Fruit fly (Drosophila melanogaster): Measurements from ENCODE around the gene CG9101.

The CG9101 gene

DNA sequence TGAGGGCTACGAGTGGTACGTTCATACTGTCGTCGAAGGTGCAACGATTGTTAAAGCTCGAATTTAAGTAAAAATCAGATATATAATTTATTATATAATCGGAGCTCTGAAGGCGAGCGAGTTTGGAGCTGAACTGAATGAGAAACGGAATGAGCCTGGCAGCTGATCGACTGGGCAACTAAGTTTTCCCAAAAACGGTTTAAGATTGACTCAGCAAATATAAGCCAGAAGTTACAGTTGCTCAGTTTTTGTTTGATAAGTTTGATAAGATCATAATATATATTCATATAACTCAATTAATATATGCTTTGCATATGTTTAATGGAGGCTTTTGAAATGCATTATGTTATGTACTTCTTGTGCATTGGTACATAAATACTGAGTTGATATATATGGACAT lies 15.1 kb upstream of the CG9101 start, which contains the start of gene PPYR1:
Gene PPYR1, minus strand, starts transcription at position 101 of the 400 bp plus-strand sequence.
- TF ChIP-seq Blimp-1 (GFP tag; optimal IDR thresholded peaks at IDR 0.05) (no peak), Eip78C (GFP tag) (no peak), Hr38 (GFP tag; optimal IDR thresholded peaks at IDR 0.05) (no peak), Ets21C (GFP tag; optimal IDR thresholded peaks at IDR 0.05) (no peak), CG11902 (GFP tag; optimal IDR thresholded peaks at IDR 0.05) (no peak), CG10669 (GFP tag; optimal IDR thresholded peaks at IDR 0.05) (no peak), CG11294 (GFP tag; IDR thresholded peaks at IDR 0.05) (no peak), eg (GFP tag; IDR thresholded peaks at IDR 0.05) (no peak), CG6854 (GFP tag; optimal IDR thresholded peaks at IDR 0.05) (no peak), achi (GFP tag; optimal IDR thresholded peaks at IDR 0.05) (no peak), CG8319 (GFP tag; optimal IDR thresholded peaks at IDR 0.05) (no peak), Lpt (GFP tag; optimal IDR thresholded peaks at IDR 0.05) (no peak), cyc (GFP tag; optimal IDR thresholded peaks at IDR 0.05) (no peak), pdm3 (GFP tag; optimal IDR thresholded peaks at IDR 0.05) (no peak), fkh (GFP tag; optimal IDR thresholded peaks at IDR 0.05) (no peak), CG6792 (GFP tag; optimal IDR thresholded peaks at IDR 0.05) (no peak)

DNA sequence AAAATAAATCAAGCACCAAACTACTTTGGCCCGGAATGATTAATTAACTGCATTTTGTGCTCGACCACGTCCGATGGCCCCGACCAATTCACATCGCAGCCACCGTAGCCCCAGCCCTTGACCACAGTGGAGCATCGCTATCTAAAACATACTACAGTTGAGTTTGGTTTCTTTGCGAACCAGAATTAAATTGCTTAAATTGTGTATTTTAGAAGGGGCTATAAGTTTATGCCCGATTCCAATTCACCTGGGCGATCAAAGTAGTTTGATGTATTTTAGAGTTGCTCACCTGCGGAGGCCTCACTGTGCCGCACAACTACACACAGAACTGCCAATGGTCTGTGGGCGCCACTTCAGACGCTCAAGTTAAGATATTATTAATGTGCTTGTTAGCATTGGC lies 5.6 kb upstream of the CG9101 start:
- TF ChIP-seq Ets21C (GFP tag; optimal IDR thresholded peaks at IDR 0.05) (no peak), ss (GFP tag; optimal IDR thresholded peaks at IDR 0.05) (no peak), Blimp-1 (GFP tag; optimal IDR thresholded peaks at IDR 0.05) (no peak), CG11902 (GFP tag; optimal IDR thresholded peaks at IDR 0.05) (no peak), CG3919 (GFP tag; optimal IDR thresholded peaks at IDR 0.05) (no peak), vri (GFP tag; optimal IDR thresholded peaks at IDR 0.05) (no peak), CG1621 (tag; optimal IDR thresholded peaks at IDR 0.05) (no peak), CG6792 (GFP tag; optimal IDR thresholded peaks at IDR 0.05) (peak; percentile 2), CG32006 (GFP tag; optimal IDR thresholded peaks at IDR 0.05) (no peak), OdsH (GFP tag; optimal IDR thresholded peaks at IDR 0.05) (peak; percentile 4), Hr39 (GFP tag; optimal IDR thresholded peaks at IDR 0.05) (no peak), Eip78C (GFP tag) (peak; percentile 58), CG6163 (GFP tag; IDR thresholded peaks at IDR 0.05) (0 out of 3 replicates have a peak, but pooled peaks have one; percentile 23), Eip93F (GFP tag; optimal IDR thresholded peaks at IDR 0.05) (no peak), svp (GFP tag) (peak; percentile 63)

DNA sequence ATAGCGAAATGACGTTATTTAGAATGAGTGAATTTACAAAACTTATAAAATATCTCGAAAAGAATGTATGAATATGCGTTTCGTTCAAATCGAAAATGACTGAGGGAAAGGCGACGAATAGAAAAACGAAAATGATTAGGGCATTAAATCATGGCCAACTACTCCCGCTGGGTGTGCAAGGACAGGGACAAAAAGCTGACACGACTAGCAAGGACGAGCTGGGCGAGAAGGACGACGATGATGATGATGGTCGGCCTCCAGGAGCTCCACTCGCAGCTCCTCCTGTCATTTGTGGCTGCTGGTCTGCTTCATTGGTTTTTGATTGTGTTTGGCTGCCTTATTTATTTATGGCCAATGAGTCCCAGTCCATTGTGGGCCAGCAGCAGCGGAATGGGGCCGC lies 6.2 kb downstream of the CG9101 start, which contains the start of gene CG43076:
Gene CG43076, minus strand, starts transcription at position 101 of the 400 bp plus-strand sequence.
- no peak for TF ChIP-seq CG3032 (tag; optimal IDR thresholded peaks at IDR 0.05)
- no peak for TF ChIP-seq CG10669 (GFP tag; optimal IDR thresholded peaks at IDR 0.05)
- TF ChIP-seq salr (GFP tag; optimal IDR thresholded peaks at IDR 0.05) = no peak

DNA sequence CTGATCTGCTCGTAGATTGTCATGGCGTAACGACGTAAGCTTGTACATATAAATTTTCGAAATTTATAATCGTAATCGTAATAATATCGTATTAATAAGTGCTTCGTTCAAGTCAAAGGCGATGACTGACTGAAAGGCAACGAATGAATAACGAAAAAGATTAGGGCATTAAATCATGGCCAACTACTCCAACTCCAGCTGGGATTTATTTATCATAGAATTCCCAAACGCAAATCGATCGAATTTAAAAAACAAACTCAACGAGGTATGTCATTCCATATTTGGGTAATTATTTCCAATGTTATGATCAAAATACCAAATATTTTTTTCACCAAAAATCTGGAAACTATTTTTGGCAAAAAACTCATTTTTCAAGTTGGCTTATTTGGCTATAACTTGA lies 8.6 kb downstream of the CG9101 start, which contains the start of gene CG43075:
Gene CG43075, minus strand, starts transcription at position 101 of the 400 bp plus-strand sequence.
- TF ChIP-seq CG3032 (tag; optimal IDR thresholded peaks at IDR 0.05) = no peak

DNA sequence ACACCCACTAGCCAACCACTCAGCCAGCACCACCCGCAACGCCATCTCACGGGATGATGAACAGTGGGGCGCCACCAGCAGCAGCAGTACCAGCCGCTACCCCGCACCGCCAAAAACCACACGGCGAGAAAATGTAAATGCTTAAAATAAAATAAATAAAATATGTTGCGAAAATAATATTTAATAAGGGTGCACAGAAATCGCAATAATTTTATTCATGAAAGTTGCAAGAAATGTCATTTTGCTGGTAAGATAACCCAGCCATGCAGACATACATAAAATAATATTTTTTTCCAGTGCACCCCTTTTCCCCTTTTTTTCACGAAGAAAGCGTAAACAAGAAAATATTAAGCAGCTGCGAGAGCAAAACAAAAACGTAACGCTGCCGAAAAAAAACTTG lies 13.6 kb downstream of the CG9101 start:
- no peak for TF ChIP-seq dac (GFP tag; optimal IDR thresholded peaks at IDR 0.05)
- peak; percentile 21 for TF ChIP-seq Met (GFP tag; optimal IDR thresholded peaks at IDR 0.05)
- TF ChIP-seq OdsH (GFP tag; optimal IDR thresholded peaks at IDR 0.05) = peak; percentile 11
- peak; percentile 59 for TF ChIP-seq svp (GFP tag)
- TF ChIP-seq CG10669 (GFP tag; optimal IDR thresholded peaks at IDR 0.05) = no peak
- no peak for TF ChIP-seq Ets21C (GFP tag; optimal IDR thresholded peaks at IDR 0.05)
- peak; percentile 5 for TF ChIP-seq Hr39 (GFP tag; optimal IDR thresholded peaks at IDR 0.05)
- TF ChIP-seq CG32006 (GFP tag; optimal IDR thresholded peaks at IDR 0.05) = peak; percentile 29
- no peak for TF ChIP-seq Hr38 (GFP tag; optimal IDR thresholded peaks at IDR 0.05)
- no peak for TF ChIP-seq CG6276 (GFP tag; optimal IDR thresholded peaks at IDR 0.05)
- no peak for TF ChIP-seq CG8632 (GFP tag; optimal IDR thresholded peaks at IDR 0.05)
- TF ChIP-seq CG9139 (GFP tag; optimal IDR thresholded peaks at IDR 0.05) = no peak
- TF ChIP-seq CG34406 (GFP tag; optimal IDR thresholded peaks at IDR 0.05) = peak; percentile 9
- TF ChIP-seq Eip93F (GFP tag; optimal IDR thresholded peaks at IDR 0.05) = no peak
- TF ChIP-seq eg (GFP tag; IDR thresholded peaks at IDR 0.05) = peak; percentile 16; the same call in 1 of the 3 replicates
- TF ChIP-seq CG8119 (GFP tag; IDR thresholded peaks at IDR 0.05) = 0 out of 3 replicates have a peak, but pooled peaks have one; percentile 16
- peak; percentile 50 for TF ChIP-seq Eip78C (GFP tag)
- peak; percentile 14 for TF ChIP-seq achi (GFP tag; optimal IDR thresholded peaks at IDR 0.05)
- TF ChIP-seq CG6792 (GFP tag; optimal IDR thresholded peaks at IDR 0.05) = no peak

All from whole organism, prepupa.